Worm (Caenorhabditis elegans) whole organism, L3 larva: ENCODE data around the gene ada-2.

Experiments used
- R02D3.7 ChIP-seq: fragments of 150-350 bp; optimal IDR thresholded peaks from 2 replicates; lab custom pipeline; 2014; ENCODE audit warnings: missing biosample characterization, missing genetic modification characterization
- ZK546.5 ChIP-seq: sonication (generic microtip); optimal IDR thresholded peaks from 2 replicates; lab custom pipeline; 2017; ENCODE audit warnings: missing biosample characterization, missing genetic modification characterization
- ama-1 ChIP-seq: fragments of 150-350 bp; optimal IDR thresholded peaks from 2 replicates; lab custom pipeline; 2018
- ceh-28 ChIP-seq: fragments of 150-350 bp; optimal IDR thresholded peaks from 2 replicates; lab custom pipeline; 2014; ENCODE audit warnings: missing biosample characterization, missing genetic modification reagents, missing genetic modification characterization
- ceh-9 ChIP-seq: sonication (generic microtip); optimal IDR thresholded peaks from 2 replicates; lab custom pipeline; 2018; ENCODE audit warnings: missing biosample characterization, missing genetic modification characterization
- daf-12 ChIP-seq: fragments of 150-350 bp; optimal IDR thresholded peaks from 2 replicates; lab custom pipeline; 2014; ENCODE audit warnings: missing biosample characterization, missing genetic modification reagents, missing genetic modification characterization
- egl-27 ChIP-seq: sonication (generic microtip); optimal IDR thresholded peaks from 4 replicates; lab custom pipeline; 2017; ENCODE audit warnings: missing biosample characterization, missing genetic modification reagents, missing genetic modification characterization
- elt-1 ChIP-seq: fragments of 150-350 bp; optimal IDR thresholded peaks from 2 replicates; lab custom pipeline; 2014; ENCODE audit warnings: missing biosample characterization, missing genetic modification characterization
- elt-2 ChIP-seq: sonication (generic microtip); optimal IDR thresholded peaks from 2 replicates; lab custom pipeline; 2016; ENCODE audit warnings: missing genetic modification reagents, mild to moderate bottlenecking, missing genetic modification characterization, missing compliant biosample characterization
- elt-3 ChIP-seq, 3 experiments: fragments of 150-350 bp in 1 of 3; sonication (generic microtip) in 2 of 3; optimal IDR thresholded peaks; 2 replicates in 2 of 3; 4 replicates in 1 of 3; lab custom pipeline; 2014 to 2017; ENCODE audit warnings: missing biosample characterization in 3 of 3, missing genetic modification characterization in 3 of 3
- fkh-10 ChIP-seq: sonication (generic microtip); optimal IDR thresholded peaks from 2 replicates; lab custom pipeline; 2017; ENCODE audit warnings: missing biosample characterization, missing genetic modification reagents, missing genetic modification characterization
- fkh-2 ChIP-seq: fragments of 150-350 bp; optimal IDR thresholded peaks from 2 replicates; lab custom pipeline; 2014; ENCODE audit warnings: missing biosample characterization, missing genetic modification reagents, missing genetic modification characterization
- hmg-11 ChIP-seq: sonication (generic microtip); optimal IDR thresholded peaks from 2 replicates; lab custom pipeline; 2016; ENCODE audit warnings: missing genetic modification characterization, missing compliant biosample characterization
- jun-1 ChIP-seq: fragments of 150-350 bp; optimal IDR thresholded peaks from 2 replicates; lab custom pipeline; 2014; ENCODE audit warnings: missing biosample characterization, missing genetic modification reagents, missing genetic modification characterization
- lin-15B ChIP-seq: fragments of 150-350 bp; optimal IDR thresholded peaks from 2 replicates; lab custom pipeline; 2014; ENCODE audit warnings: missing biosample characterization, missing genetic modification characterization
- lin-39 ChIP-seq: fragments of 150-350 bp; optimal IDR thresholded peaks from 2 replicates; lab custom pipeline; 2018; ENCODE audit warnings: missing biosample characterization, missing genetic modification reagents, missing genetic modification characterization
- lsy-12 ChIP-seq: sonication (generic microtip); optimal IDR thresholded peaks from 2 replicates; lab custom pipeline; 2016; ENCODE audit warnings: mild to moderate bottlenecking, missing genetic modification characterization, missing compliant biosample characterization
- mml-1 ChIP-seq: fragments of 150-350 bp; sonication (generic microtip); optimal IDR thresholded peaks from 3 replicates; lab custom pipeline; 2014; ENCODE audit warnings: missing biosample characterization, missing genetic modification characterization
- nfya-1 ChIP-seq: sonication (generic microtip); optimal IDR thresholded peaks from 2 replicates; lab custom pipeline; 2017; ENCODE audit warnings: missing genetic modification characterization, mild to moderate bottlenecking, missing compliant biosample characterization, antibody characterized with exemption, moderate library complexity; ENCODE audit not compliant: insufficient read depth
- nhr-11 ChIP-seq: fragments of 150-350 bp; optimal IDR thresholded peaks from 2 replicates; lab custom pipeline; 2014; ENCODE audit warnings: missing biosample characterization, missing genetic modification characterization
- nhr-12 ChIP-seq: fragments of 150-350 bp; optimal IDR thresholded peaks from 2 replicates; lab custom pipeline; 2014; ENCODE audit warnings: missing biosample characterization, missing genetic modification characterization
- nhr-23 ChIP-seq: fragments of 150-350 bp; optimal IDR thresholded peaks from 2 replicates; lab custom pipeline; 2014; ENCODE audit warnings: missing biosample characterization, missing genetic modification reagents, missing genetic modification characterization
- nhr-237 ChIP-seq: fragments of 150-350 bp; optimal IDR thresholded peaks from 2 replicates; lab custom pipeline; 2014; ENCODE audit warnings: missing biosample characterization, missing genetic modification characterization
- nhr-25 ChIP-seq: sonication (generic microtip); optimal IDR thresholded peaks from 2 replicates; lab custom pipeline; 2017; ENCODE audit warnings: missing biosample characterization, missing genetic modification characterization
- nhr-28 ChIP-seq: fragments of 150-350 bp; optimal IDR thresholded peaks from 2 replicates; lab custom pipeline; 2014; ENCODE audit warnings: missing biosample characterization, missing genetic modification characterization
- nhr-43 ChIP-seq: sonication (generic microtip); optimal IDR thresholded peaks from 2 replicates; lab custom pipeline; 2016; ENCODE audit warnings: mild to moderate bottlenecking, missing genetic modification characterization, missing compliant biosample characterization; ENCODE audit not compliant: poor library complexity, severe bottlenecking
- nhr-77 ChIP-seq: fragments of 150-350 bp; optimal IDR thresholded peaks from 2 replicates; lab custom pipeline; 2014; ENCODE audit warnings: missing biosample characterization, missing genetic modification characterization
- pha-4 ChIP-seq: fragments of 150-350 bp; optimal IDR thresholded peaks from 2 replicates; lab custom pipeline; 2014; ENCODE audit warnings: missing biosample characterization, missing genetic modification reagents, missing genetic modification characterization
- pqm-1 ChIP-seq: fragments of 150-350 bp; optimal IDR thresholded peaks from 2 replicates; lab custom pipeline; 2017; ENCODE audit warnings: missing biosample characterization, missing genetic modification characterization, inconsistent platforms
- sea-2 ChIP-seq: fragments of 150-350 bp; sonication (generic microtip); optimal IDR thresholded peaks from 4 replicates; lab custom pipeline; 2014; ENCODE audit warnings: missing biosample characterization, missing genetic modification reagents, missing genetic modification characterization
- unc-39 ChIP-seq: sonication (generic microtip); optimal IDR thresholded peaks from 4 replicates; lab custom pipeline; 2017; ENCODE audit warnings: missing biosample characterization, missing genetic modification characterization
- unc-62 ChIP-seq: fragments of 150-350 bp; sonication (generic microtip); optimal IDR thresholded peaks from 4 replicates; lab custom pipeline; 2014; ENCODE audit warnings: missing biosample characterization, missing genetic modification reagents, missing genetic modification characterization
- ztf-11 ChIP-seq: fragments of 150-350 bp; optimal IDR thresholded peaks from 2 replicates; lab custom pipeline; 2014; ENCODE audit warnings: missing biosample characterization, missing genetic modification characterization

The ada-2 gene

DNA sequence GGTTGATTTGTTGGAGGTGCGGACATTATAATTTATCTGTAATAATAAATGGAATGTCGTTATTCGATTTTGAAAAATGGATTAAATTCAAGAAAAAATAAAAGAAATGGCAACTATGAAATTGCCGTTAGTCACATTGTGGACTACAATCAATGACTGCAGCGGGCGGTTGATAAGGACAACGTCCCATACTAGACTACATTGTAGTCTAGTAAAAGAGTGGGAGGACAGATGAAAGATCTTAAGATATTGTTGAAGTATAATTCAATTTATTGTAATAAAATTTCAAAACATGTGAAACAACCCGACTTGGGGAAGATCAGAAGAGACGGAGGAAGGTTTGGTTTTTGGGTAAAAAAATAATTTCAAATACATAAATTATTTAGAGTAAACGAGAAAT lies at the start of gene ada-2, which contains the start of gene prx-13:
Gene ada-2 (plus strand): TSS at position 282 of the 400 bp plus-strand sequence.
Gene prx-13 (minus strand): TSS at position 38 of the 400 bp plus-strand sequence.
- TF ChIP-seq nhr-43 (tag; lab: Kevin White, UChicago) (no peak), pqm-1 (tag; lab: Kevin White, UChicago) (peak; percentile 60), elt-2 (tag; lab: Kevin White, UChicago) (peak; percentile 69), nhr-25 (tag; lab: Kevin White, UChicago) (peak; percentile 38)

DNA sequence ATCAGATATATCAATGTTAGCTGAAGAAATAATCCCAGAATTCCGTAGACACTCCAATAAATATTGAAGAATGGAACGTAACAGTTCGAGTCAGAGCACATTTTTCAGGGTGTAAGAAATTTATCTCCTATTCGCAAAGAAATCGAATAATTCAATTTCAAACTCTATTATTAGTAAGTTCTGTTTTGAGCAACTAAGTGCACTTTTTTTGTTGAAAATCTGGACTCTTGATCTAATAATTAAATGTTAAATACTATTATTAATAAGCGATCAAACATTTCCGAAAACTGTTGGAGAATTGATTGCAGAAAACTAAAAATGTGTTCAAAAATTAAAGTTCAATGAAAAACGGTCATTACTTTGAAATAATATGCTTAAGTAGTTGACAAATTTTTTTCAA lies 48.9 kb upstream of the ada-2 start, which contains the start of gene srd-56:
Gene srd-56 (minus strand): TSS at position 101 of the 400 bp plus-strand sequence.
- no peak for TF ChIP-seq ama-1 (lab: Kevin White, UChicago)
- TF ChIP-seq pqm-1 (tag; lab: Kevin White, UChicago), result no peak
- TF ChIP-seq mml-1 (tag; lab: Kevin White, UChicago), result no peak
- TF ChIP-seq fkh-10, result no peak
- no peak for TF ChIP-seq unc-39 (tag; lab: Kevin White, UChicago)
- TF ChIP-seq, all 47 proteins: peak for 0

DNA sequence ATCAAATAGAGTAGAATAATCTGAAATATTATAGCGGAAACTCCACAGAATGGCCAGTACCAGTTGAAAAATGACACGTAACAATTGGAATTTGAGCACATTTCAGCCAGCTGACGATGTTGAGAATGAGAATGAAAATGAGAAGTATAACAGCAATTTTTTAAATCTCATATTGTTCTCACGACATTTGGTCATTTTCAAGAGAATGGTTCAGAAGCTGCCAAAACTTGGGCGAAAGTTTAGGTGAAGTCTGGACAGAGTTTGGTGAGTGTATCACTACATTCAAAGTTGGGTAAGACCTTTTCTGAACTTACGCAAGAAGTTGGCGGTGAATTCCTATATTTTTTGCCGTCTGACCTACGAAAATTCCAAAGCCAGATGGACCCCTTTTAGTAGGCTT lies 47.1 kb upstream of the ada-2 start, which contains the start of gene srd-58:
Gene srd-58 (minus strand): TSS at position 101 of the 400 bp plus-strand sequence.
- no peak for TF ChIP-seq unc-39 (tag; lab: Kevin White, UChicago)
- no peak for TF ChIP-seq unc-62 (GFP tag; lab: Kevin White, UChicago)
- TF ChIP-seq nhr-25 (tag; lab: Kevin White, UChicago), result no peak
- no peak for TF ChIP-seq R02D3.7 (tag; lab: Kevin White, UChicago)
- no peak for TF ChIP-seq jun-1 (tag; lab: Kevin White, UChicago)
- TF ChIP-seq ceh-9 (tag; lab: Kevin White, UChicago), result no peak
- TF ChIP-seq nhr-23 (tag; lab: Kevin White, UChicago), result no peak
- no peak for TF ChIP-seq nhr-77 (tag; lab: Kevin White, UChicago)
- TF ChIP-seq hmg-11 (tag; lab: Kevin White, UChicago), result no peak
- no peak for TF ChIP-seq ztf-11

DNA sequence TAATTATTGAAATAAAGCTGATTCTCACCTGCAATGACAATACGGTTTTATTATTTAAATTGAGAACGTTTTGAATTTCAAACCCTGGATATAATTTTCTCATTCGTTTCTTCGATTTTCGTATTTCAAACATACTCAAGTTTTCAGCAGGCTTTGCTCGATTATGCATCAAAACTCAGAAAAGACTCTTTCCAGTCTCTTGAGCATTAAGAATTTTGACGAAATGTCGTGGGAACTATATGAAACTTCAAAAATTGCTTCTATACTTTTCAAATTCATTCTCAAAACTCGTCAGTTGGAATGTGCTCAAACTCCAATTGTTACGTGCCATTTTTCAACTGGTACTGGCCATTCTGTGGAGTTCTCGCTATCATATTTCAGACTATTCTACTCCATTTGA lies 46.7 kb upstream of the ada-2 start, which contains the start of gene srd-59:
Gene srd-59 (plus strand): TSS at position 301 of the 400 bp plus-strand sequence.
- no peak for TF ChIP-seq daf-12
- no peak for TF ChIP-seq fkh-10
- TF ChIP-seq ztf-11, result no peak
- TF ChIP-seq nhr-237 (tag; lab: Kevin White, UChicago), result no peak
- no peak for TF ChIP-seq lsy-12 (tag; lab: Kevin White, UChicago)
- TF ChIP-seq lin-39 (tag; lab: Kevin White, UChicago), result no peak
- TF ChIP-seq nhr-23 (tag; lab: Kevin White, UChicago), result no peak
- TF ChIP-seq nfya-1 (tag; lab: Kevin White, UChicago), result no peak
- TF ChIP-seq ceh-28 (tag; lab: Kevin White, UChicago), result no peak
- no peak for TF ChIP-seq jun-1 (tag; lab: Kevin White, UChicago)
- TF ChIP-seq nhr-28, result no peak
- TF ChIP-seq R02D3.7 (tag; lab: Kevin White, UChicago), result no peak
- TF ChIP-seq nhr-12 (tag; lab: Kevin White, UChicago), result no peak
- no peak for TF ChIP-seq elt-2 (tag; lab: Kevin White, UChicago)
- TF ChIP-seq egl-27 (tag; lab: Kevin White, UChicago), result no peak
- no peak for TF ChIP-seq lin-15B (tag; lab: Kevin White, UChicago)

DNA sequence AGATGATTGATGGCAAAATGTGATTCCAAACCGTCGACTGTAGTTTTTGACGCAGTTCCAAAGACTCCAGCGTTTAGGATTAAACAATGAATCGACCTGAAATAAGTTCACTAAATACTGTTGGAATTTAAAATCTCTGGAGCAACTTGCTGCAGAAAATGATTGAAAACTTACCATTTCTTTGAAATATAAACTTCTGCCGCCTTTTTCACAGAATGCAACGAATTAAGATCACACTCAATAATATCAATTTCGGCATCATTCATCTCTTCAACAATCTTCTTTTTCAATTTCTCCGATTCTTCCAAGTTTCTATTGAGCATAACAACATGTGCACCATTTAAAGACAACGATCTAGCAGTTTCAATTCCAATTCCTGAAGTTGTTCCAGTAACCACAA lies 44.4 kb upstream of the ada-2 start:
- TF ChIP-seq elt-1 (tag; lab: Kevin White, UChicago) (no peak), ZK546.5 (tag; lab: Kevin White, UChicago) (no peak), nhr-23 (tag; lab: Kevin White, UChicago) (no peak), nhr-11 (tag; lab: Kevin White, UChicago) (no peak), unc-62 (GFP tag; lab: Kevin White, UChicago) (no peak), fkh-2 (tag; lab: Kevin White, UChicago) (no peak), ama-1 (lab: Kevin White, UChicago) (no peak), ceh-9 (tag; lab: Kevin White, UChicago) (no peak), nhr-237 (tag; lab: Kevin White, UChicago) (no peak), lin-15B (tag; lab: Kevin White, UChicago) (no peak), R02D3.7 (tag; lab: Kevin White, UChicago) (no peak), pha-4 (tag; lab: Kevin White, UChicago) (no peak), sea-2 (GFP tag; lab: Kevin White, UChicago) (no peak), elt-3 (tag; optimal IDR thresholded peaks at IDR 0.05; lab: Kevin White, UChicago) (no peak), egl-27 (tag; lab: Kevin White, UChicago) (no peak)
- TF ChIP-seq, all 47 proteins: peak for 0
